Worm (Caenorhabditis elegans) whole organism, young adult: ENCODE data around the gene mboa-6.

Source experiments
- attf-3 ChIP-seq: fragments of 200-800 bp; sonication (Bioruptor generic); conservative IDR thresholded peaks from 2 replicates; pipeline ENCODE4 v1.3.6; 2022; ENCODE audit warnings: missing genetic modification reagents, missing genetic modification characterization, missing compliant biosample characterization
- bed-1 ChIP-seq: fragments of 200-800 bp; sonication (Bioruptor generic); IDR thresholded peaks from 2 replicates; pipeline ENCODE4 v1.3.6; 2022; ENCODE audit warnings: missing genetic modification reagents, missing genetic modification characterization, missing compliant biosample characterization
- ceh-100 ChIP-seq: fragments of 200-800 bp; sonication (Bioruptor generic); IDR thresholded peaks from 2 replicates; pipeline ENCODE4 v1.3.6; 2022; ENCODE audit warnings: missing genetic modification reagents, missing genetic modification characterization, missing compliant biosample characterization
- dpl-1 ChIP-seq: fragments of 150-350 bp; optimal IDR thresholded peaks from 2 replicates; lab custom pipeline; 2014; ENCODE audit warnings: missing biosample characterization, missing genetic modification reagents, missing genetic modification characterization
- hlh-12 ChIP-seq: sonication (generic microtip); optimal IDR thresholded peaks from 2 replicates; lab custom pipeline; 2016; ENCODE audit warnings: missing genetic modification characterization, missing compliant biosample characterization
- lag-1 ChIP-seq: fragments of 200-800 bp; sonication (Bioruptor generic); IDR thresholded peaks from 2 replicates; pipeline ENCODE4 v1.3.6; 2022; ENCODE audit warnings: missing genetic modification reagents, missing genetic modification characterization, missing compliant biosample characterization
- nhr-179 ChIP-seq: sonication (generic microtip); optimal IDR thresholded peaks from 2 replicates; lab custom pipeline; 2016; ENCODE audit warnings: mild to moderate bottlenecking, missing genetic modification characterization, missing compliant biosample characterization
- snpc-4 ChIP-seq, 5 experiments: fragments of 150-350 bp in 1 of 5; sonication (generic microtip) in 4 of 5; optimal IDR thresholded peaks; 2 replicates each; lab custom pipeline; 2014 to 2018; ENCODE audit warnings: missing genetic modification characterization in 5 of 5, missing biosample characterization in 3 of 5, antibody characterized with exemption in 2 of 5, mild to moderate bottlenecking in 2 of 5, missing compliant biosample characterization in 2 of 5, missing genotype in 2 of 5, moderate library complexity in 2 of 5, missing genetic modification reagents in 1 of 5
- ztf-25 ChIP-seq: fragments of 200-800 bp; sonication (Bioruptor generic); IDR thresholded peaks from 2 replicates; pipeline ENCODE4 v1.3.6; 2022; ENCODE audit warnings: missing genetic modification reagents, missing genetic modification characterization, missing compliant biosample characterization

ce11 chrIII:2008334-2008733 is 46.6 kb upstream of the mboa-6 start:
- TF ChIP-seq hlh-12 (tag; lab: Kevin White, UChicago): no peak
- no peak for TF ChIP-seq nhr-179
- TF ChIP-seq dpl-1: no peak
- no peak for TF ChIP-seq lag-1
- TF ChIP-seq attf-3 (GFP tag; lab: Robert Waterston, UW): no peak
- TF ChIP-seq ceh-100: no peak
- no peak for TF ChIP-seq ztf-25 (GFP tag; lab: Robert Waterston, UW)
- no peak for TF ChIP-seq bed-1 (GFP tag; lab: Robert Waterston, UW)
- no peak for TF ChIP-seq snpc-4 (GFP tag; optimal IDR thresholded peaks at IDR 0.05; lab: Kevin White, UChicago)
- TF ChIP-seq snpc-4 (tag; optimal IDR thresholded peaks at IDR 0.05; lab: Kevin White, UChicago): no peak
